Worm (Caenorhabditis elegans) whole organism, L4 larva: ENCODE data around the gene eif-2D.

Source experiments
- Y75B8A.6 ChIP-seq: fragments of 200-800 bp; sonication (Bioruptor generic); IDR thresholded peaks from 2 replicates; pipeline ENCODE4 v1.3.6; 2022; ENCODE audit warnings: missing genetic modification reagents, missing genetic modification characterization, missing compliant biosample characterization
- ama-1 ChIP-seq: fragments of 150-350 bp; optimal IDR thresholded peaks from 2 replicates; lab custom pipeline; 2014; ENCODE audit warnings: inconsistent platforms, mixed read lengths
- fkh-10 ChIP-seq: fragments of 150-350 bp; optimal IDR thresholded peaks from 2 replicates; lab custom pipeline; 2014; ENCODE audit warnings: missing biosample characterization, missing genetic modification reagents, missing genetic modification characterization
- lin-13 ChIP-seq: fragments of 150-350 bp; optimal IDR thresholded peaks from 2 replicates; lab custom pipeline; 2014; ENCODE audit warnings: missing biosample characterization, missing genetic modification reagents, missing genetic modification characterization
- nhr-28 ChIP-seq: fragments of 150-350 bp; optimal IDR thresholded peaks from 2 replicates; lab custom pipeline; 2014; ENCODE audit warnings: missing biosample characterization, missing genetic modification characterization
- unc-62 ChIP-seq, 3 experiments: fragments of 150-350 bp in 1 of 3; sonication (generic microtip); optimal IDR thresholded peaks in 2 of 3; peaks in 1 of 3; 1 replicate in 1 of 3; 2 replicates in 2 of 3; lab custom pipeline; 2014 to 2017; ENCODE audit warnings: missing biosample characterization in 3 of 3, missing genetic modification characterization in 3 of 3, missing genetic modification reagents in 3 of 3, missing genotype in 1 of 3
- ztf-11 ChIP-seq: fragments of 150-350 bp; optimal IDR thresholded peaks from 2 replicates; lab custom pipeline; 2014; ENCODE audit warnings: missing biosample characterization, missing genetic modification characterization

ce11 chrII:5665029-5665428 is 26.5 kb upstream of the eif-2D start, which contains the start of gene C25H3.15:
- no peak for TF ChIP-seq unc-62 (GFP tag; optimal IDR thresholded peaks at IDR 0.05 in 1 of 2; lab: Kevin White, UChicago)
- no peak for TF ChIP-seq unc-62 (tag; optimal IDR thresholded peaks at IDR 0.05; lab: Kevin White, UChicago)
- TF ChIP-seq ama-1: no peak
- TF ChIP-seq nhr-28: no peak
- TF ChIP-seq Y75B8A.6 (GFP tag; lab: Robert Waterston, UW): no peak
- no peak for TF ChIP-seq fkh-10 (GFP tag; lab: Kevin White, UChicago)
- TF ChIP-seq lin-13 (GFP tag; lab: Kevin White, UChicago): no peak
- TF ChIP-seq ztf-11 (tag; lab: Kevin White, UChicago): no peak
